Fruit fly (Drosophila melanogaster) whole organism, embryonic: ENCODE results near the gene twr.

Experiments
- Bgb ChIP-seq: fragments of 200-800 bp; sonication (Bioruptor generic); IDR thresholded peaks from 2 replicates; pipeline ENCODE4 v1.3.6; 2022; ENCODE audit warnings: missing biosample characterization, missing genetic modification characterization; ENCODE audit not compliant: partially characterized antibody
- CG10209 ChIP-seq: fragments of 200-800 bp; sonication (Bioruptor generic); optimal IDR thresholded peaks from 3 replicates; lab custom pipeline; 2017; ENCODE audit warnings: missing biosample characterization, mild to moderate bottlenecking, missing genetic modification characterization, missing genetic modification reagents
- CG11085 ChIP-seq: fragments of 200-800 bp; sonication (Bioruptor generic); IDR thresholded peaks from 2 replicates; pipeline ENCODE4 v1.3.6; 2022; ENCODE audit warnings: missing biosample characterization, missing genetic modification characterization
- CG11247 ChIP-seq: fragments of 200-800 bp; sonication (Bioruptor generic); IDR thresholded peaks from 2 replicates; pipeline ENCODE4 v1.3.6; 2022; ENCODE audit warnings: missing biosample characterization, missing genetic modification characterization
- CG13775 ChIP-seq: fragments of 200-800 bp; sonication (Bioruptor generic); optimal IDR thresholded peaks from 3 replicates; lab custom pipeline; 2017; ENCODE audit warnings: missing biosample characterization, mild to moderate bottlenecking, missing genetic modification characterization
- CG1529 ChIP-seq: fragments of 200-800 bp; sonication (Bioruptor generic); optimal IDR thresholded peaks from 3 replicates; lab custom pipeline; 2018; ENCODE audit warnings: missing biosample characterization, missing genetic modification characterization
- CG16863 ChIP-seq: fragments of 200-800 bp; sonication (Bioruptor generic); optimal IDR thresholded peaks from 3 replicates; lab custom pipeline; 2016; ENCODE audit warnings: missing biosample characterization, missing genetic modification characterization
- CG17361 ChIP-seq: fragments of 200-800 bp; sonication (Bioruptor generic); IDR thresholded peaks from 3 replicates; pipeline ENCODE4 v1.3.6; 2022; ENCODE audit warnings: missing biosample characterization, missing genetic modification characterization
- CG17568 ChIP-seq: fragments of 200-800 bp; sonication (Bioruptor generic); optimal IDR thresholded peaks from 2 replicates; lab custom pipeline; 2018; ENCODE audit warnings: missing biosample characterization, mild to moderate bottlenecking, missing genetic modification characterization, moderate library complexity
- CG17802 ChIP-seq: fragments of 200-800 bp; sonication (Bioruptor generic); optimal IDR thresholded peaks from 2 replicates; lab custom pipeline; 2018; ENCODE audit warnings: missing biosample characterization, mild to moderate bottlenecking, missing genetic modification characterization, moderate library complexity
- CG1792 ChIP-seq: fragments of 200-800 bp; sonication (Bioruptor generic); optimal IDR thresholded peaks from 2 replicates; lab custom pipeline; 2016; ENCODE audit warnings: missing biosample characterization, missing genetic modification characterization
- CG3065 ChIP-seq: fragments of 200-800 bp; sonication (Bioruptor generic); optimal IDR thresholded peaks from 2 replicates; lab custom pipeline; 2016; ENCODE audit warnings: missing biosample characterization, missing genetic modification characterization
- CG34422 ChIP-seq: fragments of 200-800 bp; sonication (Bioruptor generic); IDR thresholded peaks from 3 replicates; pipeline ENCODE4 v1.3.6; 2022; ENCODE audit warnings: missing biosample characterization, missing genetic modification characterization
- CG4617 ChIP-seq: fragments of 200-800 bp; sonication (Bioruptor generic); optimal IDR thresholded peaks from 3 replicates; lab custom pipeline; 2016; ENCODE audit warnings: missing biosample characterization, missing genetic modification characterization, borderline replicate concordance
- CG9876 ChIP-seq: fragments of 200-800 bp; sonication (Bioruptor generic); optimal IDR thresholded peaks from 2 replicates; lab custom pipeline; 2016; ENCODE audit warnings: missing biosample characterization, missing genetic modification characterization
- CHES-1-like ChIP-seq: fragments of 200-800 bp; sonication (Bioruptor generic); optimal IDR thresholded peaks from 2 replicates; lab custom pipeline; 2016; ENCODE audit warnings: missing biosample characterization, missing genetic modification characterization
- Dp ChIP-seq: fragments of 200-800 bp; sonication (Bioruptor generic); optimal IDR thresholded peaks from 2 replicates; lab custom pipeline; 2018; ENCODE audit warnings: missing biosample characterization, mild to moderate bottlenecking, missing genetic modification characterization, moderate library complexity
- Fer3 ChIP-seq: fragments of 200-800 bp; sonication (Bioruptor generic); optimal IDR thresholded peaks from 2 replicates; lab custom pipeline; 2018; ENCODE audit warnings: missing biosample characterization, mild to moderate bottlenecking, missing genetic modification characterization, moderate library complexity
- HLH54F ChIP-seq: fragments of 200-800 bp; sonication (Bioruptor generic); optimal IDR thresholded peaks from 3 replicates; lab custom pipeline; 2016; ENCODE audit warnings: missing biosample characterization, missing genetic modification characterization
- Hand ChIP-seq: fragments of 200-800 bp; sonication (Bioruptor generic); optimal IDR thresholded peaks from 2 replicates; lab custom pipeline; 2017; ENCODE audit warnings: mild to moderate bottlenecking, missing biosample characterization, missing genetic modification reagents, missing genetic modification characterization
- Hr39 ChIP-seq: fragments of >200 bp; optimal IDR thresholded peaks from 2 replicates; lab custom pipeline; 2017
- Lhr ChIP-seq: fragments of 200-800 bp; sonication (Bioruptor generic); optimal IDR thresholded peaks from 3 replicates; lab custom pipeline; 2017; ENCODE audit warnings: mild to moderate bottlenecking, missing biosample characterization, missing genetic modification reagents, missing genetic modification characterization
- MBD-R2 ChIP-seq: fragments of 200-800 bp; sonication (Bioruptor generic); IDR thresholded peaks from 2 replicates; pipeline ENCODE4 v1.3.6; 2022; ENCODE audit warnings: missing biosample characterization, missing genetic modification characterization
- Med ChIP-seq: fragments of 200-800 bp; sonication (Bioruptor generic); peaks from one replicate; lab custom pipeline; 2016; ENCODE audit warnings: missing biosample characterization, missing genetic modification characterization, mild to moderate bottlenecking, inconsistent platforms, moderate library complexity
- NC2β ChIP-seq: fragments of 200-800 bp; sonication (Bioruptor generic); optimal IDR thresholded peaks from 2 replicates; lab custom pipeline; 2016; ENCODE audit warnings: missing biosample characterization, missing genetic modification characterization
- Nf-YC ChIP-seq: fragments of 200-800 bp; optimal IDR thresholded peaks from 3 replicates; lab custom pipeline; 2019; ENCODE audit warnings: missing biosample characterization, mild to moderate bottlenecking, missing genetic modification characterization, moderate library complexity
- Opbp ChIP-seq: fragments of 200-800 bp; sonication (Bioruptor generic); IDR thresholded peaks from 3 replicates; pipeline ENCODE4 v1.3.6; 2022; ENCODE audit warnings: missing biosample characterization, missing genetic modification characterization; ENCODE audit not compliant: partially characterized antibody
- Tbp ChIP-seq: fragments of >200 bp; optimal IDR thresholded peaks from 2 replicates; lab custom pipeline; 2018; ENCODE audit warnings: missing biosample characterization, missing genetic modification characterization
- Xbp1 ChIP-seq: fragments of 200-800 bp; sonication (Bioruptor generic); optimal IDR thresholded peaks from 3 replicates; lab custom pipeline; 2016; ENCODE audit warnings: missing biosample characterization, mild to moderate bottlenecking, missing genetic modification characterization
- aop ChIP-seq: fragments of 200-800 bp; sonication (Bioruptor generic); IDR thresholded peaks from 2 replicates; pipeline ENCODE4 v1.3.6; 2022; ENCODE audit warnings: missing biosample characterization, missing genetic modification characterization
- ato ChIP-seq: fragments of 200-800 bp; sonication (Bioruptor generic); IDR thresholded peaks from 2 replicates; pipeline ENCODE4 v1.3.6; 2022; ENCODE audit warnings: missing biosample characterization, missing genetic modification characterization; ENCODE audit not compliant: partially characterized antibody
- chif ChIP-seq, 2 experiments: fragments of 200-800 bp; sonication (Bioruptor generic); optimal IDR thresholded peaks; 3 replicates each; lab custom pipeline; 2016; ENCODE audit warnings: missing biosample characterization in 2 of 2, missing genetic modification characterization in 2 of 2
- chm ChIP-seq: fragments of 200-800 bp; sonication (Bioruptor generic); IDR thresholded peaks from 2 replicates; pipeline ENCODE4 v1.3.6; 2022; ENCODE audit warnings: missing biosample characterization, missing genetic modification characterization
- crol ChIP-seq: fragments of 200-800 bp; sonication (Bioruptor generic); IDR thresholded peaks from 2 replicates; pipeline ENCODE4 v1.3.6; 2022; ENCODE audit warnings: missing biosample characterization, missing genetic modification characterization
- dmrt11E ChIP-seq: fragments of 200-800 bp; sonication (Bioruptor generic); optimal IDR thresholded peaks from 3 replicates; lab custom pipeline; 2018; ENCODE audit warnings: missing biosample characterization, mild to moderate bottlenecking, missing genetic modification characterization, moderate library complexity
- en ChIP-seq: fragments of 200-800 bp; sonication (Bioruptor generic); optimal IDR thresholded peaks from 2 replicates; lab custom pipeline; 2016; ENCODE audit warnings: missing biosample characterization, missing genetic modification characterization
- fd96Cb ChIP-seq: fragments of 200-800 bp; sonication (Bioruptor generic); optimal IDR thresholded peaks from 2 replicates; lab custom pipeline; 2018; ENCODE audit warnings: missing biosample characterization, mild to moderate bottlenecking, missing genetic modification characterization, moderate library complexity
- grn ChIP-seq: fragments of 200-800 bp; sonication (Bioruptor generic); optimal IDR thresholded peaks from 3 replicates; lab custom pipeline; 2017; ENCODE audit warnings: missing biosample characterization, missing genetic modification characterization
- h ChIP-seq: fragments of >200 bp; optimal IDR thresholded peaks from 2 replicates; lab custom pipeline; 2017
- kni ChIP-seq: fragments of 200-800 bp; sonication (Bioruptor generic); optimal IDR thresholded peaks from 3 replicates; lab custom pipeline; 2017; ENCODE audit warnings: mild to moderate bottlenecking, missing biosample characterization, missing genetic modification reagents, missing genetic modification characterization
- lilli ChIP-seq: fragments of 200-800 bp; sonication (Bioruptor generic); optimal IDR thresholded peaks from 3 replicates; lab custom pipeline; 2016; ENCODE audit warnings: missing biosample characterization, missing genetic modification characterization
- pb ChIP-seq: fragments of 200-800 bp; sonication (Bioruptor generic); optimal IDR thresholded peaks from 3 replicates; lab custom pipeline; 2016; ENCODE audit warnings: missing biosample characterization, missing genetic modification characterization
- pho ChIP-seq: fragments of 200-800 bp; sonication (Bioruptor generic); optimal IDR thresholded peaks from 2 replicates; lab custom pipeline; 2016; ENCODE audit warnings: missing biosample characterization, missing genetic modification characterization
- sens ChIP-seq: fragments of 200-800 bp; sonication (Bioruptor generic); peaks from one replicate; lab custom pipeline; 2016; ENCODE audit warnings: missing biosample characterization, missing genetic modification characterization
- shn ChIP-seq: fragments of 200-800 bp; sonication (Bioruptor generic); optimal IDR thresholded peaks from 3 replicates; lab custom pipeline; 2016; ENCODE audit warnings: missing biosample characterization, missing genetic modification characterization
- sima ChIP-seq: fragments of 200-800 bp; sonication (Bioruptor generic); optimal IDR thresholded peaks from 2 replicates; lab custom pipeline; 2016; ENCODE audit warnings: missing biosample characterization, missing genetic modification characterization
- sob ChIP-seq: fragments of 200-800 bp; sonication (Bioruptor generic); IDR thresholded peaks from 2 replicates; pipeline ENCODE4 v1.3.6; 2022; ENCODE audit warnings: missing biosample characterization, missing genetic modification characterization
- stc ChIP-seq: fragments of 200-800 bp; sonication (Bioruptor generic); IDR thresholded peaks from 2 replicates; pipeline ENCODE4 v1.3.6; 2022; ENCODE audit warnings: missing biosample characterization, missing genetic modification characterization
- tap ChIP-seq: fragments of 200-800 bp; optimal IDR thresholded peaks from 3 replicates; lab custom pipeline; 2019; ENCODE audit warnings: missing biosample characterization, mild to moderate bottlenecking, missing genetic modification characterization, moderate library complexity
- tna ChIP-seq: fragments of 200-800 bp; sonication (Bioruptor generic); IDR thresholded peaks from 2 replicates; pipeline ENCODE4 v1.3.6; 2022; ENCODE audit warnings: missing biosample characterization, missing genetic modification characterization; ENCODE audit not compliant: partially characterized antibody
- twi ChIP-seq: fragments of 200-800 bp; optimal IDR thresholded peaks from 2 replicates; lab custom pipeline; 2019; ENCODE audit warnings: missing biosample characterization, mild to moderate bottlenecking, missing genetic modification characterization, moderate library complexity
- vvl ChIP-seq: fragments of 200-800 bp; sonication (Bioruptor generic); IDR thresholded peaks from 2 replicates; pipeline ENCODE4 v1.3.6; 2022; ENCODE audit warnings: missing biosample characterization, missing genetic modification characterization

The twr gene

dm6 chr3R:6678480-6678879 lies 20.8 kb downstream of the twr start, which contains the start of gene lab (continued):
- TF ChIP-seq CG17802 (tag; lab: Kevin White, UChicago): no peak
- peak; percentile 50 for TF ChIP-seq crol (GFP tag; lab: Robert Waterston, UW)
- TF ChIP-seq Opbp: 0 out of 3 replicates have a peak, but pooled peaks have one; percentile 54
- no peak for TF ChIP-seq tap (tag; lab: Kevin White, UChicago)
- no peak for TF ChIP-seq en (GFP tag; lab: Kevin White, UChicago)
- peak; percentile 32; the same call in 1 of the 3 replicates for TF ChIP-seq CG34422 (GFP tag; lab: Robert Waterston, UW)
- TF ChIP-seq pho (GFP tag; lab: Kevin White, UChicago): no peak
- no peak for TF ChIP-seq stc
- TF ChIP-seq sob (GFP tag; lab: Robert Waterston, UW): no peak
- 0 out of 2 replicates have a peak, but pooled peaks have one; percentile 21 for TF ChIP-seq vvl (GFP tag; lab: Robert Waterston, UW)
- no peak for TF ChIP-seq NC2β (GFP tag; lab: Kevin White, UChicago)
- no peak for TF ChIP-seq sima
- TF ChIP-seq kni: peak; percentile 23
- no peak for TF ChIP-seq CG11247 (GFP tag; lab: Robert Waterston, UW)
- peak; percentile 20; the same call in 1 of the 2 replicates for TF ChIP-seq Bgb
- TF ChIP-seq Hr39: no peak
- no peak for TF ChIP-seq CG4617 (GFP tag; lab: Kevin White, UChicago)
- peak; percentile 10; the same call in 1 of the 2 replicates for TF ChIP-seq MBD-R2
- no peak for TF ChIP-seq CG13775 (GFP tag; lab: Kevin White, UChicago)
- TF ChIP-seq shn (GFP tag; lab: Kevin White, UChicago): no peak
- no peak for TF ChIP-seq dmrt11E (tag; lab: Kevin White, UChicago)
- TF ChIP-seq fd96Cb (tag; lab: Kevin White, UChicago): no peak
- no peak for TF ChIP-seq CG16863 (GFP tag; lab: Kevin White, UChicago)
- no peak for TF ChIP-seq CG10209 (GFP tag; lab: Kevin White, UChicago)
- TF ChIP-seq grn (GFP tag; lab: Kevin White, UChicago): peak; percentile 28
- TF ChIP-seq CG1792 (GFP tag; lab: Kevin White, UChicago): no peak
- peak; percentile 62 for TF ChIP-seq sens
- TF ChIP-seq pb (GFP tag; lab: Kevin White, UChicago): peak; percentile 10
- TF ChIP-seq Lhr (GFP tag; lab: Kevin White, UChicago): no peak
- no peak for TF ChIP-seq CG11085
- no peak for TF ChIP-seq CG17568 (GFP tag; lab: Kevin White, UChicago)
- no peak for TF ChIP-seq CHES-1-like
- 0 out of 2 replicates have a peak, but pooled peaks have one; percentile 27 for TF ChIP-seq ato
- TF ChIP-seq CG9876 (GFP tag; lab: Kevin White, UChicago): no peak
- no peak for TF ChIP-seq lilli
- no peak for TF ChIP-seq tna
- no peak for TF ChIP-seq aop (GFP tag; lab: Robert Waterston, UW)
- peak in 1 of 2 experiments; percentile 15 for TF ChIP-seq chif (GFP tag; optimal IDR thresholded peaks at IDR 0.05; lab: Kevin White, UChicago)
- no peak for TF ChIP-seq twi (tag; lab: Kevin White, UChicago)
- no peak for TF ChIP-seq Fer3
- no peak for TF ChIP-seq CG17361 (GFP tag; lab: Robert Waterston, UW)
- TF ChIP-seq HLH54F (GFP tag; lab: Kevin White, UChicago): no peak
- TF ChIP-seq CG1529 (GFP tag; lab: Kevin White, UChicago): no peak
- TF ChIP-seq Xbp1 (GFP tag; lab: Kevin White, UChicago): no peak
- no peak for TF ChIP-seq Hand
- TF ChIP-seq CG3065 (GFP tag; lab: Kevin White, UChicago): peak; percentile 55
- TF ChIP-seq Nf-YC (tag; lab: Kevin White, UChicago): peak; percentile 98
- peak; percentile 68 for TF ChIP-seq Med
- no peak for TF ChIP-seq Dp
- peak; percentile 47; the same call in 1 of the 2 replicates for TF ChIP-seq chm
- TF ChIP-seq Tbp (GFP tag; lab: Kevin White, UChicago): no peak
- no peak for TF ChIP-seq h (lab: Kevin White, UChicago)
